Fruit fly (Drosophila melanogaster) whole organism: ENCODE results near the gene CG14931.

ENCODE experiments used
- CG8478 ChIP-seq: fragments of >200 bp; optimal IDR thresholded peaks from 2 replicates; lab custom pipeline; 2018; ENCODE audit warnings: inconsistent platforms
- Dll ChIP-seq: fragments of >200 bp; optimal IDR thresholded peaks from 2 replicates; lab custom pipeline; 2017
- EcR ChIP-seq, 2 experiments: fragments of >200 bp; optimal IDR thresholded peaks; 2 replicates each; lab custom pipeline; 2017; ENCODE audit warnings: missing biosample characterization in 2 of 2, missing genetic modification characterization in 2 of 2, missing genetic modification reagents in 2 of 2
- pan ChIP-seq: fragments of >200 bp; optimal IDR thresholded peaks from 2 replicates; lab custom pipeline; 2017
- psq ChIP-seq: fragments of >200 bp; optimal IDR thresholded peaks from 2 replicates; lab custom pipeline; 2017
- usp ChIP-seq: fragments of >200 bp; optimal IDR thresholded peaks from 2 replicates; lab custom pipeline; 2017; ENCODE audit warnings: missing biosample characterization, missing genetic modification characterization, mixed read lengths

dm6 chr2L:11792265-11792664 is 4.1 kb downstream of the CG14931 start, which contains the start of gene Tsp33B:
- TF ChIP-seq psq (lab: Kevin White, UChicago) = no peak
- no peak for TF ChIP-seq CG8478
- TF ChIP-seq usp = no peak
- TF ChIP-seq pan = no peak
- TF ChIP-seq EcR (GFP tag; optimal IDR thresholded peaks at IDR 0.05; lab: Kevin White, UChicago) = no peak
- TF ChIP-seq Dll (lab: Kevin White, UChicago) = no peak
